Fruit fly (Drosophila melanogaster): ENCODE data around the gene Pi3K92E.

Gene Pi3K92E

DNA sequence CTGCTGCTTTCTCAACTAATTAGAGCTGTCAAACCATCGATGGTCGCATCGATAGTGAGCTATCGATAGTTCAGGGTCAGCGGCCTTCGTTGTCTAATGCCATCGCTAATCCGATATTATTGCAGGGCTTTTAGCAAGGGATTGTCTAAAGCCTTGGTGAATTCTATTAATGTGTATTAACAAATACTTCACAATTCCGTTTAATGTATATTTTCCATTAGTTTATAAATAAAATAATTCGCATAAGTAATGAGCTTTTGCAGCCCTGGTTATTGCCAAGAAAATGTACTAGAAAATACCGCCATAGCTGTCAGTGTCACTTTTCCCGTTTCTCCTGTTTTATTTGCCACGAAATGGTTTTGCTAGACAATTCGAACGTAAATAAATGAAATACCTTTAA is 54.7 kb downstream of the Pi3K92E start, which contains the start of the genes EloB and Srp14 (continued):
- TF ChIP-seq cg (GFP tag; optimal IDR thresholded peaks at IDR 0.05): no peak
- TF ChIP-seq PHDP (tag; optimal IDR thresholded peaks at IDR 0.05): peak; percentile 85
- peak; percentile 58 for TF ChIP-seq maf-S (GFP tag; optimal IDR thresholded peaks at IDR 0.05)
- TF ChIP-seq Dip2 (GFP tag; IDR thresholded peaks at IDR 0.05): no peak
- TF ChIP-seq CG14965 (GFP tag; optimal IDR thresholded peaks at IDR 0.05; ENCODE audit: borderline replicate concordance): no peak
- no peak for TF ChIP-seq CG17568 (GFP tag; optimal IDR thresholded peaks at IDR 0.05)
- TF ChIP-seq CG10366 (GFP tag; IDR thresholded peaks at IDR 0.05): peak; percentile 66
- peak; percentile 68 for TF ChIP-seq CG3838 (GFP tag; optimal IDR thresholded peaks at IDR 0.05)
- peak; percentile 83 for TF ChIP-seq Antp (GFP tag; optimal IDR thresholded peaks at IDR 0.05)
- no peak for TF ChIP-seq Doc2 (GFP tag; IDR thresholded peaks at IDR 0.05)
- TF ChIP-seq Mes4 (GFP tag; optimal IDR thresholded peaks at IDR 0.05): peak; percentile 68
- peak; percentile 72 for TF ChIP-seq CG11247 (GFP tag; IDR thresholded peaks at IDR 0.05)
- peak; percentile 17 for TF ChIP-seq nom (GFP tag; optimal IDR thresholded peaks at IDR 0.05)
- peak; percentile 97 for TF ChIP-seq amos (GFP tag; IDR thresholded peaks at IDR 0.05; ENCODE audit: partially characterized antibody)
- no peak for TF ChIP-seq abd-A (tag; optimal IDR thresholded peaks at IDR 0.05)
- no peak for TF ChIP-seq CG13894 (tag; optimal IDR thresholded peaks at IDR 0.05)
- TF ChIP-seq Atf3 (GFP tag; optimal IDR thresholded peaks at IDR 0.05): peak; percentile 61
- peak; percentile 73 for TF ChIP-seq Ssrp (tag; optimal IDR thresholded peaks at IDR 0.05)
- TF ChIP-seq gsb (GFP tag; IDR thresholded peaks at IDR 0.05): 0 out of 2 replicates have a peak, but pooled peaks have one; percentile 18
- peak; percentile 96 for TF ChIP-seq vvl (GFP tag; IDR thresholded peaks at IDR 0.05)
- peak; percentile 90 for TF ChIP-seq CG30403 (GFP tag; optimal IDR thresholded peaks at IDR 0.05)
- peak; percentile 75 for TF ChIP-seq CG30020 (tag; optimal IDR thresholded peaks at IDR 0.05)
- TF ChIP-seq tll (GFP tag; optimal IDR thresholded peaks at IDR 0.05): peak in 1 of 2 experiments; percentile 28
- no peak for TF ChIP-seq gce (GFP tag; IDR thresholded peaks at IDR 0.05)
- 0 out of 2 replicates have a peak, but pooled peaks have one; percentile 33 for TF ChIP-seq wor (GFP tag; IDR thresholded peaks at IDR 0.05)
- no peak for TF ChIP-seq Hey (tag; optimal IDR thresholded peaks at IDR 0.05)
- TF ChIP-seq sim (GFP tag; IDR thresholded peaks at IDR 0.05): no peak
- TF ChIP-seq CG34224 (GFP tag; IDR thresholded peaks at IDR 0.05; ENCODE audit: partially characterized antibody): peak; percentile 97
- TF ChIP-seq pho (GFP tag; optimal IDR thresholded peaks at IDR 0.05): peak; percentile 84
- peak; percentile 90 for TF ChIP-seq B-H2 (GFP tag; optimal IDR thresholded peaks at IDR 0.05)
- TF ChIP-seq CG16863 (GFP tag; optimal IDR thresholded peaks at IDR 0.05): peak; percentile 74
- no peak for TF ChIP-seq exex (tag; optimal IDR thresholded peaks at IDR 0.05)
- peak; percentile 75 for TF ChIP-seq CG1024 (GFP tag; IDR thresholded peaks at IDR 0.05)
- peak; percentile 54 for TF ChIP-seq ssp (GFP tag; IDR thresholded peaks at IDR 0.05)
- TF ChIP-seq NFAT (GFP tag; IDR thresholded peaks at IDR 0.05): peak; percentile 86
- TF ChIP-seq br (optimal IDR thresholded peaks at IDR 0.05): no peak
- TF ChIP-seq E2f2 (GFP tag; IDR thresholded peaks at IDR 0.05): peak; percentile 70
- TF ChIP-seq Dp (GFP tag; optimal IDR thresholded peaks at IDR 0.05): peak; percentile 44
- peak; percentile 82 for TF ChIP-seq chm (GFP tag; IDR thresholded peaks at IDR 0.05)
- TF ChIP-seq prd (optimal IDR thresholded peaks at IDR 0.05): no peak
- TF ChIP-seq prd (GFP tag; IDR thresholded peaks at IDR 0.05): peak; percentile 88
- peak; percentile 39 for TF ChIP-seq CG4282 (GFP tag; optimal IDR thresholded peaks at IDR 0.05)
- TF ChIP-seq Opbp (GFP tag; IDR thresholded peaks at IDR 0.05; ENCODE audit: partially characterized antibody): peak; percentile 97
- TF ChIP-seq cwo (GFP tag; optimal IDR thresholded peaks at IDR 0.05): peak; percentile 52
- TF ChIP-seq CG4360 (GFP tag; IDR thresholded peaks at IDR 0.05): no peak
- TF ChIP-seq Atf6 (GFP tag; IDR thresholded peaks at IDR 0.05): peak; percentile 77; the same call in 1 of the 2 replicates
- TF ChIP-seq Xrp1 (GFP tag; IDR thresholded peaks at IDR 0.05): peak; percentile 77; the same call in 1 of the 2 replicates
- TF ChIP-seq otp (GFP tag; IDR thresholded peaks at IDR 0.05): peak; percentile 66; the same call in 2 of the 3 replicates
- peak; percentile 77 for TF ChIP-seq Camta (GFP tag; optimal IDR thresholded peaks at IDR 0.05)
- TF ChIP-seq CG14667 (GFP tag; IDR thresholded peaks at IDR 0.05): peak; percentile 56
- 0 out of 2 replicates have a peak, but pooled peaks have one; percentile 40 for TF ChIP-seq dimm (GFP tag; IDR thresholded peaks at IDR 0.05)
- TF ChIP-seq grau (tag; optimal IDR thresholded peaks at IDR 0.05): peak; percentile 84

All from whole organism, embryonic.